Worm (Caenorhabditis elegans) whole organism, young adult: ENCODE measurements around the gene exc-1.

ENCODE experiments used
- B0336.3 ChIP-seq: fragments of 200-800 bp; sonication (Bioruptor generic); IDR thresholded peaks from 2 replicates; pipeline ENCODE4 v1.3.6; 2022; ENCODE audit warnings: missing genetic modification characterization, missing compliant biosample characterization
- C17E4.6 ChIP-seq: fragments of 200-800 bp; sonication (Bioruptor generic); IDR thresholded peaks from 2 replicates; pipeline ENCODE4 v1.3.6; 2022; ENCODE audit warnings: missing genetic modification reagents, missing genetic modification characterization, missing compliant biosample characterization
- F10E7.11 ChIP-seq: sonication (generic microtip); optimal IDR thresholded peaks from 2 replicates; lab custom pipeline; 2017; ENCODE audit warnings: mild to moderate bottlenecking, missing genetic modification characterization, moderate library complexity, missing compliant biosample characterization
- F22D6.2 ChIP-seq: sonication (generic microtip); optimal IDR thresholded peaks from 2 replicates; lab custom pipeline; 2016; ENCODE audit warnings: mild to moderate bottlenecking, missing genetic modification characterization, missing compliant biosample characterization
- F23B12.7 ChIP-seq: sonication (generic microtip); optimal IDR thresholded peaks from 2 replicates; lab custom pipeline; 2017; ENCODE audit warnings: missing genetic modification characterization, mild to moderate bottlenecking, missing compliant biosample characterization, antibody characterized with exemption, moderate library complexity; ENCODE audit not compliant: insufficient read depth
- F49E8.2 ChIP-seq: sonication (generic microtip); optimal IDR thresholded peaks from 3 replicates; lab custom pipeline; 2017; ENCODE audit warnings: missing genetic modification characterization, mild to moderate bottlenecking, missing compliant biosample characterization, antibody characterized with exemption, moderate library complexity; ENCODE audit not compliant: insufficient read depth
- F57A8.1 ChIP-seq: fragments of 200-800 bp; sonication (Bioruptor generic); optimal IDR thresholded peaks from 2 replicates; lab custom pipeline; 2018; ENCODE audit warnings: mild to moderate bottlenecking, missing genetic modification characterization, moderate library complexity, missing compliant biosample characterization
- K12H6.12 ChIP-seq: fragments of 200-800 bp; sonication (Bioruptor generic); optimal IDR thresholded peaks from 2 replicates; lab custom pipeline; 2018; ENCODE audit warnings: mild to moderate bottlenecking, missing genetic modification characterization, missing compliant biosample characterization
- Y53F4B.3 ChIP-seq: fragments of 200-800 bp; sonication (Bioruptor generic); IDR thresholded peaks from 2 replicates; pipeline ENCODE4 v1.3.6; 2022; ENCODE audit warnings: missing genetic modification reagents, missing genetic modification characterization, missing compliant biosample characterization
- akir-1 ChIP-seq: fragments of 200-800 bp; sonication (Bioruptor generic); optimal IDR thresholded peaks from 2 replicates; lab custom pipeline; 2018; ENCODE audit warnings: mild to moderate bottlenecking, missing genetic modification characterization, moderate library complexity, missing compliant biosample characterization
- ama-1 ChIP-seq, 3 experiments: fragments of 150-350 bp in 1 of 3; sonication (generic microtip) in 2 of 3; optimal IDR thresholded peaks; 2 replicates each; lab custom pipeline; 2014 to 2018; ENCODE audit warnings: missing biosample characterization in 2 of 3, missing genetic modification characterization in 2 of 3, missing genetic modification reagents in 2 of 3
- aptf-2 ChIP-seq: fragments of 200-800 bp; sonication (Bioruptor generic); conservative IDR thresholded peaks from 2 replicates; pipeline ENCODE4 v1.3.6; 2022; ENCODE audit warnings: missing genetic modification reagents, missing genetic modification characterization, missing compliant biosample characterization
- aptf-3 ChIP-seq: fragments of 200-800 bp; sonication (Bioruptor generic); IDR thresholded peaks from 2 replicates; pipeline ENCODE4 v1.3.6; 2022; ENCODE audit warnings: missing genetic modification characterization, missing compliant biosample characterization
- atf-7 ChIP-seq: sonication (generic microtip); optimal IDR thresholded peaks from 2 replicates; lab custom pipeline; 2017; ENCODE audit warnings: mild to moderate bottlenecking, missing genetic modification characterization, missing compliant biosample characterization
- attf-3 ChIP-seq: fragments of 200-800 bp; sonication (Bioruptor generic); conservative IDR thresholded peaks from 2 replicates; pipeline ENCODE4 v1.3.6; 2022; ENCODE audit warnings: missing genetic modification reagents, missing genetic modification characterization, missing compliant biosample characterization
- cebp-1 ChIP-seq, 2 experiments: fragments of 200-800 bp in 1 of 2; sonication (Bioruptor generic) in 1 of 2; sonication (generic microtip) in 1 of 2; IDR thresholded peaks in 1 of 2; optimal IDR thresholded peaks in 1 of 2; 2 replicates each; pipeline versions ENCODE4 v1.3.6 to Lab custom; 2017 to 2022; ENCODE audit warnings: missing compliant biosample characterization in 2 of 2, missing genetic modification characterization in 2 of 2, mild to moderate bottlenecking in 1 of 2, missing genetic modification reagents in 1 of 2, moderate library complexity in 1 of 2
- ceh-27 ChIP-seq: fragments of 200-800 bp; sonication (Bioruptor generic); optimal IDR thresholded peaks from 2 replicates; lab custom pipeline; 2018; ENCODE audit warnings: mild to moderate bottlenecking, missing genetic modification characterization, moderate library complexity, missing compliant biosample characterization
- ceh-40 ChIP-seq: fragments of 200-800 bp; sonication (Bioruptor generic); IDR thresholded peaks from 2 replicates; pipeline ENCODE4 v1.3.6; 2022; ENCODE audit warnings: missing genetic modification characterization, missing compliant biosample characterization
- dpff-1 ChIP-seq: sonication (generic microtip); optimal IDR thresholded peaks from 2 replicates; lab custom pipeline; 2017; ENCODE audit warnings: mild to moderate bottlenecking, missing genetic modification characterization, missing compliant biosample characterization
- dpl-1 ChIP-seq: fragments of 150-350 bp; optimal IDR thresholded peaks from 2 replicates; lab custom pipeline; 2014; ENCODE audit warnings: missing biosample characterization, missing genetic modification reagents, missing genetic modification characterization
- egrh-3 ChIP-seq: fragments of 200-800 bp; sonication (Bioruptor generic); IDR thresholded peaks from 2 replicates; pipeline ENCODE4 v1.3.6; 2022; ENCODE audit warnings: missing genetic modification reagents, missing genetic modification characterization, missing compliant biosample characterization
- ekl-4 ChIP-seq: fragments of 200-800 bp; sonication (Bioruptor generic); IDR thresholded peaks from 2 replicates; pipeline ENCODE4 v1.3.6; 2022; ENCODE audit warnings: missing genetic modification reagents, missing genetic modification characterization, missing compliant biosample characterization
- hlh-26 ChIP-seq: fragments of 200-800 bp; sonication (Bioruptor generic); conservative IDR thresholded peaks from 2 replicates; pipeline ENCODE4 v1.3.6; 2022; ENCODE audit warnings: missing genetic modification reagents, missing genetic modification characterization, missing compliant biosample characterization
- lag-1 ChIP-seq: fragments of 200-800 bp; sonication (Bioruptor generic); IDR thresholded peaks from 2 replicates; pipeline ENCODE4 v1.3.6; 2022; ENCODE audit warnings: missing genetic modification reagents, missing genetic modification characterization, missing compliant biosample characterization
- lin-40 ChIP-seq: sonication (generic microtip); optimal IDR thresholded peaks from 2 replicates; lab custom pipeline; 2016; ENCODE audit warnings: missing genetic modification characterization, mild to moderate bottlenecking, missing compliant biosample characterization, missing genotype, missing genetic modification reagents
- lir-1 ChIP-seq: fragments of 200-800 bp; sonication (Bioruptor generic); conservative IDR thresholded peaks from 2 replicates; pipeline ENCODE4 v1.3.6; 2022; ENCODE audit warnings: missing genetic modification reagents, missing genetic modification characterization, missing compliant biosample characterization
- lsl-1 ChIP-seq: fragments of 200-800 bp; sonication (Bioruptor generic); optimal IDR thresholded peaks from 2 replicates; lab custom pipeline; 2018; ENCODE audit warnings: mild to moderate bottlenecking, missing genetic modification characterization, moderate library complexity, missing compliant biosample characterization
- madf-10 ChIP-seq: sonication (generic microtip); optimal IDR thresholded peaks from 2 replicates; lab custom pipeline; 2016; ENCODE audit warnings: mild to moderate bottlenecking, missing genetic modification characterization, missing compliant biosample characterization
- madf-3 ChIP-seq: fragments of 200-800 bp; sonication (Bioruptor generic); IDR thresholded peaks from 2 replicates; pipeline ENCODE4 v1.3.6; 2022; ENCODE audit warnings: missing genetic modification reagents, missing genetic modification characterization, missing compliant biosample characterization
- madf-8 ChIP-seq: fragments of 200-800 bp; sonication (Bioruptor generic); conservative IDR thresholded peaks from 2 replicates; pipeline ENCODE4 v1.3.6; 2022; ENCODE audit warnings: missing genetic modification reagents, missing genetic modification characterization, missing compliant biosample characterization
- mel-28 ChIP-seq: sonication (generic microtip); optimal IDR thresholded peaks from 2 replicates; lab custom pipeline; 2016; ENCODE audit warnings: borderline replicate concordance, mild to moderate bottlenecking, missing genetic modification characterization, missing compliant biosample characterization
- nhr-120 ChIP-seq: fragments of 200-800 bp; sonication (Bioruptor generic); IDR thresholded peaks from 2 replicates; pipeline ENCODE4 v1.3.6; 2022; ENCODE audit warnings: missing genetic modification characterization, missing compliant biosample characterization
- nhr-27 ChIP-seq: fragments of 200-800 bp; sonication (Bioruptor generic); optimal IDR thresholded peaks from 2 replicates; lab custom pipeline; 2018; ENCODE audit warnings: mild to moderate bottlenecking, missing genetic modification characterization, moderate library complexity, missing compliant biosample characterization
- rcor-1 ChIP-seq: fragments of 200-800 bp; sonication (Bioruptor generic); IDR thresholded peaks from 2 replicates; pipeline ENCODE4 v1.3.6; 2022; ENCODE audit warnings: missing genetic modification reagents, missing genetic modification characterization, missing compliant biosample characterization
- rec-8 ChIP-seq, 2 experiments: sonication (generic microtip); optimal IDR thresholded peaks; 2 replicates each; lab custom pipeline; 2016; ENCODE audit warnings: mild to moderate bottlenecking in 2 of 2, missing genetic modification characterization in 2 of 2, missing genetic modification reagents in 2 of 2, missing genotype in 2 of 2, missing biosample characterization in 1 of 2, missing compliant biosample characterization in 1 of 2, moderate library complexity in 1 of 2
- repo-1 ChIP-seq: sonication (generic microtip); optimal IDR thresholded peaks from 2 replicates; lab custom pipeline; 2017; ENCODE audit warnings: mild to moderate bottlenecking, missing genetic modification characterization, missing compliant biosample characterization
- rpc-1 ChIP-seq, 2 experiments: fragments of 150-350 bp in 1 of 2; sonication (generic microtip) in 1 of 2; optimal IDR thresholded peaks; 2 replicates each; lab custom pipeline; 2014 to 2018; ENCODE audit warnings: missing biosample characterization in 1 of 2, missing genetic modification characterization in 1 of 2, missing genetic modification reagents in 1 of 2, missing genotype in 1 of 2
- snpc-1.3 ChIP-seq: sonication (generic microtip); optimal IDR thresholded peaks from 2 replicates; lab custom pipeline; 2017; ENCODE audit warnings: missing genetic modification characterization, mild to moderate bottlenecking, missing compliant biosample characterization, antibody characterized with exemption, moderate library complexity, missing genotype, missing genetic modification reagents; ENCODE audit not compliant: insufficient read depth
- snpc-3.4 ChIP-seq: sonication (generic microtip); optimal IDR thresholded peaks from 2 replicates; lab custom pipeline; 2017; ENCODE audit warnings: missing genetic modification characterization, mild to moderate bottlenecking, missing compliant biosample characterization, antibody characterized with exemption, moderate library complexity, missing genotype, missing genetic modification reagents
- sptf-2 ChIP-seq: fragments of 200-800 bp; sonication (Bioruptor generic); optimal IDR thresholded peaks from 2 replicates; lab custom pipeline; 2018; ENCODE audit warnings: mild to moderate bottlenecking, missing genetic modification characterization, missing compliant biosample characterization
- tbp1 ChIP-seq: fragments of 200-800 bp; sonication (Bioruptor generic); optimal IDR thresholded peaks from 2 replicates; lab custom pipeline; 2018; ENCODE audit warnings: mild to moderate bottlenecking, missing genetic modification characterization, missing compliant biosample characterization
- tlf-1 ChIP-seq: fragments of 200-800 bp; sonication (Bioruptor generic); optimal IDR thresholded peaks from 2 replicates; lab custom pipeline; 2018; ENCODE audit warnings: mild to moderate bottlenecking, missing genetic modification characterization, missing compliant biosample characterization
- ztf-18 ChIP-seq: sonication (generic microtip); optimal IDR thresholded peaks from 2 replicates; lab custom pipeline; 2016; ENCODE audit warnings: missing genotype, mild to moderate bottlenecking, missing genetic modification characterization, missing compliant biosample characterization
- ztf-22 ChIP-seq: fragments of 200-800 bp; sonication (Bioruptor generic); optimal IDR thresholded peaks from 2 replicates; lab custom pipeline; 2018; ENCODE audit warnings: mild to moderate bottlenecking, missing genetic modification characterization, moderate library complexity, missing compliant biosample characterization
- ztf-28 ChIP-seq: fragments of 200-800 bp; sonication (Bioruptor generic); IDR thresholded peaks from 2 replicates; pipeline ENCODE4 v1.3.6; 2022; ENCODE audit warnings: missing genetic modification reagents, missing genetic modification characterization, missing compliant biosample characterization
- ztf-3 ChIP-seq: fragments of 200-800 bp; sonication (Bioruptor generic); optimal IDR thresholded peaks from 2 replicates; lab custom pipeline; 2018; ENCODE audit warnings: mild to moderate bottlenecking, missing genetic modification characterization, missing compliant biosample characterization

The exc-1 gene

ce11 chrX:15492759-15493158 is 15.6 kb upstream of the exc-1 start (continued):
- TF ChIP-seq dpff-1 (tag; lab: Kevin White, UChicago) (no peak), lin-40 (tag; lab: Kevin White, UChicago) (peak; percentile 87), aptf-2 (no peak), ztf-28 (GFP tag; lab: Robert Waterston, UW) (no peak), madf-3 (0 out of 2 replicates have a peak, but pooled peaks have one; percentile 50), sptf-2 (peak; percentile 22), B0336.3 (GFP tag; lab: Robert Waterston, UW) (peak; percentile 49; the same call in 1 of the 2 replicates), snpc-3.4 (tag; lab: Kevin White, UChicago) (no peak), ceh-27 (GFP tag; lab: Kevin White, UChicago) (peak; percentile 59), mel-28 (tag; lab: Kevin White, UChicago) (no peak), tlf-1 (GFP tag; lab: Kevin White, UChicago) (peak; percentile 61), madf-8 (no peak), ztf-3 (no peak), attf-3 (GFP tag; lab: Robert Waterston, UW) (0 out of 2 replicates have a peak, but pooled peaks have one; percentile 31), lir-1 (GFP tag; lab: Robert Waterston, UW) (peak; percentile 49; the same call in 1 of the 2 replicates), F22D6.2 (peak; percentile 35), madf-10 (peak; percentile 63), Y53F4B.3 (no peak), nhr-27 (tag; lab: Kevin White, UChicago) (no peak), F49E8.2 (tag; lab: Kevin White, UChicago) (no peak), rcor-1 (GFP tag; lab: Robert Waterston, UW) (peak; percentile 60), cebp-1 (GFP tag; IDR thresholded peaks at IDR 0.05; lab: Robert Waterston, UW) (peak; percentile 72; the same call in 1 of the 2 replicates), cebp-1 (tag; optimal IDR thresholded peaks at IDR 0.05; lab: Kevin White, UChicago) (peak; percentile 91), akir-1 (GFP tag; lab: Kevin White, UChicago) (no peak), ztf-22 (GFP tag; lab: Kevin White, UChicago) (no peak), ama-1 (optimal IDR thresholded peaks at IDR 0.05; lab: Kevin White, UChicago) (no peak), ama-1 (GFP tag; optimal IDR thresholded peaks at IDR 0.05; lab: Kevin White, UChicago) (no peak), rec-8 (tag; optimal IDR thresholded peaks at IDR 0.05; lab: Kevin White, UChicago) (no peak), F10E7.11 (tag; lab: Kevin White, UChicago) (no peak), lag-1 (GFP tag; lab: Robert Waterston, UW) (no peak), rpc-1 (optimal IDR thresholded peaks at IDR 0.05; lab: Kevin White, UChicago) (no peak), rpc-1 (tag; optimal IDR thresholded peaks at IDR 0.05; lab: Kevin White, UChicago) (no peak), ceh-40 (GFP tag; lab: Robert Waterston, UW) (0 out of 2 replicates have a peak, but pooled peaks have one; percentile 17), C17E4.6 (GFP tag; lab: Robert Waterston, UW) (no peak), tbp1 (peak; percentile 58), ekl-4 (GFP tag; lab: Robert Waterston, UW) (no peak; the same call in 1 of the 2 replicates), F23B12.7 (tag; lab: Kevin White, UChicago) (no peak), aptf-3 (GFP tag; lab: Robert Waterston, UW) (no peak), K12H6.12 (tag; lab: Kevin White, UChicago) (peak; percentile 83), lsl-1 (GFP tag; lab: Kevin White, UChicago) (no peak), hlh-26 (GFP tag; lab: Robert Waterston, UW) (no peak), snpc-1.3 (no peak), F57A8.1 (GFP tag; lab: Kevin White, UChicago) (no peak), nhr-120 (GFP tag; lab: Robert Waterston, UW) (no peak), dpl-1 (GFP tag; lab: Kevin White, UChicago) (no peak), atf-7 (tag; lab: Kevin White, UChicago) (peak; percentile 24), egrh-3 (GFP tag; lab: Robert Waterston, UW) (0 out of 2 replicates have a peak, but pooled peaks have one; percentile 38), ztf-18 (peak; percentile 95), repo-1 (tag; lab: Kevin White, UChicago) (peak; percentile 51)
